Fruit fly (Drosophila melanogaster) whole organism, embryonic: Measurements from ENCODE around the gene dlg1.

Experiments
- CG1024 ChIP-seq: fragments of 200-800 bp; sonication (Bioruptor generic); IDR thresholded peaks from 2 replicates; pipeline ENCODE4 v1.3.6; 2022; ENCODE audit warnings: missing biosample characterization, missing genetic modification characterization
- CG10274 ChIP-seq: fragments of 200-800 bp; sonication (Bioruptor generic); optimal IDR thresholded peaks from 3 replicates; lab custom pipeline; 2017; ENCODE audit warnings: missing biosample characterization, mild to moderate bottlenecking, missing genetic modification characterization
- CG10366 ChIP-seq: fragments of 200-800 bp; sonication (Bioruptor generic); IDR thresholded peaks from 2 replicates; pipeline ENCODE4 v1.3.6; 2022; ENCODE audit warnings: missing biosample characterization, missing genetic modification characterization
- CG12299 ChIP-seq: fragments of 200-800 bp; sonication (Bioruptor generic); optimal IDR thresholded peaks from 2 replicates; lab custom pipeline; 2018; ENCODE audit warnings: missing biosample characterization, mild to moderate bottlenecking, missing genetic modification characterization
- CG13123 ChIP-seq: fragments of 200-800 bp; sonication (Bioruptor generic); optimal IDR thresholded peaks from 2 replicates; lab custom pipeline; 2016; ENCODE audit warnings: missing biosample characterization, missing genetic modification characterization
- CG13624 ChIP-seq: fragments of 200-800 bp; sonication (Bioruptor generic); optimal IDR thresholded peaks from 2 replicates; lab custom pipeline; 2016; ENCODE audit warnings: missing biosample characterization, missing genetic modification characterization
- CG14441 ChIP-seq: fragments of 200-800 bp; sonication (Bioruptor generic); IDR thresholded peaks from 2 replicates; pipeline ENCODE4 v1.3.6; 2022; ENCODE audit warnings: missing biosample characterization, missing genetic modification characterization
- CG1602 ChIP-seq: fragments of 200-800 bp; sonication (Bioruptor generic); optimal IDR thresholded peaks from 3 replicates; lab custom pipeline; 2016; ENCODE audit warnings: missing biosample characterization, missing genetic modification characterization
- CG1647 ChIP-seq: fragments of 200-800 bp; sonication (Bioruptor generic); optimal IDR thresholded peaks from 3 replicates; lab custom pipeline; 2016; ENCODE audit warnings: missing biosample characterization, missing genetic modification characterization
- CG18599 ChIP-seq: fragments of 200-800 bp; sonication (Bioruptor generic); optimal IDR thresholded peaks from 3 replicates; lab custom pipeline; 2017; ENCODE audit warnings: missing biosample characterization, missing genetic modification characterization, mild to moderate bottlenecking, moderate library complexity, missing genetic modification reagents
- CG3995 ChIP-seq: fragments of 200-800 bp; sonication (Bioruptor generic); optimal IDR thresholded peaks from 3 replicates; lab custom pipeline; 2016; ENCODE audit warnings: missing biosample characterization, missing genetic modification characterization
- CG4282 ChIP-seq: fragments of 200-800 bp; sonication (Bioruptor generic); optimal IDR thresholded peaks from 2 replicates; lab custom pipeline; 2016; ENCODE audit warnings: missing biosample characterization, missing genetic modification characterization
- CG6683 ChIP-seq: fragments of 200-800 bp; sonication (Bioruptor generic); optimal IDR thresholded peaks from 2 replicates; lab custom pipeline; 2017; ENCODE audit warnings: missing biosample characterization, mild to moderate bottlenecking, missing genetic modification characterization, missing genetic modification reagents
- CG7745 ChIP-seq: fragments of 200-800 bp; sonication (Bioruptor generic); optimal IDR thresholded peaks from 2 replicates; lab custom pipeline; 2018; ENCODE audit warnings: missing biosample characterization, mild to moderate bottlenecking, missing genetic modification characterization, moderate library complexity
- CG9215 ChIP-seq: fragments of 200-800 bp; sonication (Bioruptor generic); IDR thresholded peaks from 2 replicates; pipeline ENCODE4 v1.3.6; 2022; ENCODE audit warnings: missing biosample characterization, missing genetic modification characterization
- Dad ChIP-seq: fragments of 200-800 bp; sonication (Bioruptor generic); optimal IDR thresholded peaks from 3 replicates; lab custom pipeline; 2016; ENCODE audit warnings: missing biosample characterization, missing genetic modification characterization
- Dip2 ChIP-seq: fragments of 200-800 bp; sonication (Bioruptor generic); IDR thresholded peaks from 2 replicates; pipeline ENCODE4 v1.3.6; 2022; ENCODE audit warnings: missing biosample characterization, missing genetic modification characterization
- Elba2 ChIP-seq: fragments of 200-800 bp; sonication (Bioruptor generic); optimal IDR thresholded peaks from 3 replicates; lab custom pipeline; 2016; ENCODE audit warnings: missing biosample characterization, missing genetic modification characterization
- Fer1 ChIP-seq: fragments of 200-800 bp; sonication (Bioruptor generic); optimal IDR thresholded peaks from 2 replicates; lab custom pipeline; 2017; ENCODE audit warnings: missing biosample characterization, mild to moderate bottlenecking, missing genetic modification characterization
- Fer3 ChIP-seq: fragments of 200-800 bp; sonication (Bioruptor generic); optimal IDR thresholded peaks from 2 replicates; lab custom pipeline; 2018; ENCODE audit warnings: missing biosample characterization, mild to moderate bottlenecking, missing genetic modification characterization, moderate library complexity
- HLH4C ChIP-seq: fragments of 200-800 bp; sonication (Bioruptor generic); IDR thresholded peaks from 3 replicates; pipeline ENCODE4 v1.3.6; 2022; ENCODE audit warnings: missing biosample characterization, missing genetic modification characterization; ENCODE audit not compliant: partially characterized antibody
- HLH54F ChIP-seq: fragments of 200-800 bp; sonication (Bioruptor generic); optimal IDR thresholded peaks from 3 replicates; lab custom pipeline; 2016; ENCODE audit warnings: missing biosample characterization, missing genetic modification characterization
- HLHmδ ChIP-seq: fragments of 200-800 bp; sonication (Bioruptor generic); optimal IDR thresholded peaks from 2 replicates; lab custom pipeline; 2018; ENCODE audit warnings: missing biosample characterization, mild to moderate bottlenecking, missing genetic modification characterization, moderate library complexity
- Hand ChIP-seq: fragments of 200-800 bp; sonication (Bioruptor generic); optimal IDR thresholded peaks from 2 replicates; lab custom pipeline; 2017; ENCODE audit warnings: mild to moderate bottlenecking, missing biosample characterization, missing genetic modification reagents, missing genetic modification characterization
- Hsf ChIP-seq: fragments of 200-800 bp; sonication (Bioruptor generic); optimal IDR thresholded peaks from 3 replicates; lab custom pipeline; 2016; ENCODE audit warnings: missing biosample characterization, missing genetic modification characterization
- Lhr ChIP-seq: fragments of 200-800 bp; sonication (Bioruptor generic); optimal IDR thresholded peaks from 3 replicates; lab custom pipeline; 2017; ENCODE audit warnings: mild to moderate bottlenecking, missing biosample characterization, missing genetic modification reagents, missing genetic modification characterization
- Lpt ChIP-seq: fragments of >200 bp; optimal IDR thresholded peaks from 2 replicates; lab custom pipeline; 2018; ENCODE audit warnings: missing biosample characterization, missing genetic modification characterization
- MBD-R2 ChIP-seq: fragments of 200-800 bp; sonication (Bioruptor generic); IDR thresholded peaks from 2 replicates; pipeline ENCODE4 v1.3.6; 2022; ENCODE audit warnings: missing biosample characterization, missing genetic modification characterization
- Myb ChIP-seq: fragments of 200-800 bp; sonication (Bioruptor generic); optimal IDR thresholded peaks from 2 replicates; lab custom pipeline; 2016; ENCODE audit warnings: missing biosample characterization, missing genetic modification characterization
- NK7.1 ChIP-seq: fragments of 200-800 bp; sonication (Bioruptor generic); optimal IDR thresholded peaks from 3 replicates; lab custom pipeline; 2016; ENCODE audit warnings: missing biosample characterization, missing genetic modification characterization
- Oli ChIP-seq: fragments of 200-800 bp; sonication (Bioruptor generic); optimal IDR thresholded peaks from 2 replicates; lab custom pipeline; 2018; ENCODE audit warnings: missing biosample characterization, mild to moderate bottlenecking, missing genetic modification characterization, moderate library complexity
- Taf1 ChIP-seq: fragments of 200-800 bp; sonication (Bioruptor generic); IDR thresholded peaks from 2 replicates; pipeline ENCODE4 v1.3.6; 2022; ENCODE audit warnings: missing biosample characterization, missing genetic modification characterization
- al ChIP-seq: fragments of 200-800 bp; sonication (Bioruptor generic); IDR thresholded peaks from 2 replicates; pipeline ENCODE4 v1.3.6; 2022; ENCODE audit warnings: missing biosample characterization, missing genetic modification characterization
- amos ChIP-seq: fragments of 200-800 bp; sonication (Bioruptor generic); IDR thresholded peaks from 2 replicates; pipeline ENCODE4 v1.3.6; 2022; ENCODE audit warnings: missing biosample characterization, missing genetic modification characterization; ENCODE audit not compliant: partially characterized antibody
- dati ChIP-seq: fragments of 200-800 bp; sonication (Bioruptor generic); IDR thresholded peaks from 2 replicates; pipeline ENCODE4 v1.3.6; 2022; ENCODE audit warnings: missing biosample characterization, missing genetic modification characterization
- fru ChIP-seq: fragments of >200 bp; optimal IDR thresholded peaks from 2 replicates; lab custom pipeline; 2017
- fu2 ChIP-seq: fragments of 200-800 bp; sonication (Bioruptor generic); optimal IDR thresholded peaks from 2 replicates; lab custom pipeline; 2016; ENCODE audit warnings: missing biosample characterization, missing genetic modification characterization
- gsb-n ChIP-seq: fragments of 200-800 bp; sonication (Bioruptor generic); optimal IDR thresholded peaks from 3 replicates; lab custom pipeline; 2018; ENCODE audit warnings: missing biosample characterization, mild to moderate bottlenecking, missing genetic modification characterization
- ham ChIP-seq: fragments of 200-800 bp; sonication (Bioruptor generic); IDR thresholded peaks from 2 replicates; pipeline ENCODE4 v1.3.6; 2022; ENCODE audit warnings: missing biosample characterization, missing genetic modification characterization
- hth ChIP-seq: fragments of >200 bp; optimal IDR thresholded peaks from 2 replicates; lab custom pipeline; 2017; ENCODE audit warnings: inconsistent platforms
- knrl ChIP-seq: fragments of 200-800 bp; sonication (Bioruptor generic); IDR thresholded peaks from 3 replicates; pipeline ENCODE4 v1.3.6; 2022; ENCODE audit warnings: missing biosample characterization, missing genetic modification characterization; ENCODE audit not compliant: partially characterized antibody
- lab ChIP-seq: fragments of 200-800 bp; sonication (Bioruptor generic); optimal IDR thresholded peaks from 3 replicates; lab custom pipeline; 2017; ENCODE audit warnings: missing biosample characterization, missing genetic modification characterization, mild to moderate bottlenecking, moderate library complexity, missing genetic modification reagents
- onecut ChIP-seq: fragments of 200-800 bp; sonication (Bioruptor generic); IDR thresholded peaks from 2 replicates; pipeline ENCODE4 v1.3.6; 2022; ENCODE audit warnings: missing biosample characterization, missing genetic modification characterization
- pan ChIP-seq, 4 experiments: fragments of >200 bp in 3 of 4; fragments of 200-800 bp in 1 of 4; sonication (Bioruptor generic) in 1 of 4; optimal IDR thresholded peaks in 3 of 4; IDR thresholded peaks in 1 of 4; 2 replicates each; pipeline versions ENCODE4 v1.3.6 to Lab custom; 2017 to 2022; ENCODE audit warnings: missing biosample characterization in 2 of 4, missing genetic modification characterization in 2 of 4, mixed read lengths in 1 of 4
- phol ChIP-seq: fragments of 200-800 bp; sonication (Bioruptor generic); optimal IDR thresholded peaks from 3 replicates; lab custom pipeline; 2018; ENCODE audit warnings: missing biosample characterization, mild to moderate bottlenecking, missing genetic modification characterization, moderate library complexity
- pzg ChIP-seq: fragments of 200-800 bp; sonication (Bioruptor generic); optimal IDR thresholded peaks from 3 replicates; lab custom pipeline; 2018; ENCODE audit warnings: missing biosample characterization, mild to moderate bottlenecking, missing genetic modification characterization, moderate library complexity
- row ChIP-seq: fragments of 200-800 bp; sonication (Bioruptor generic); IDR thresholded peaks from 3 replicates; pipeline ENCODE4 v1.3.6; 2022; ENCODE audit warnings: missing biosample characterization, missing genetic modification characterization
- sisA ChIP-seq: fragments of 200-800 bp; sonication (Bioruptor generic); IDR thresholded peaks from 2 replicates; pipeline ENCODE4 v1.3.6; 2022; ENCODE audit warnings: missing biosample characterization, missing genetic modification characterization
- sob ChIP-seq: fragments of 200-800 bp; sonication (Bioruptor generic); IDR thresholded peaks from 2 replicates; pipeline ENCODE4 v1.3.6; 2022; ENCODE audit warnings: missing biosample characterization, missing genetic modification characterization
- unpg ChIP-seq: fragments of 200-800 bp; sonication (Bioruptor generic); optimal IDR thresholded peaks from 3 replicates; lab custom pipeline; 2018; ENCODE audit warnings: missing biosample characterization, mild to moderate bottlenecking, missing genetic modification characterization, moderate library complexity
- zen ChIP-seq: fragments of 200-800 bp; sonication (Bioruptor generic); optimal IDR thresholded peaks from 3 replicates; lab custom pipeline; 2018; ENCODE audit warnings: missing biosample characterization, mild to moderate bottlenecking, missing genetic modification characterization, moderate library complexity

dlg1 gene

DNA sequence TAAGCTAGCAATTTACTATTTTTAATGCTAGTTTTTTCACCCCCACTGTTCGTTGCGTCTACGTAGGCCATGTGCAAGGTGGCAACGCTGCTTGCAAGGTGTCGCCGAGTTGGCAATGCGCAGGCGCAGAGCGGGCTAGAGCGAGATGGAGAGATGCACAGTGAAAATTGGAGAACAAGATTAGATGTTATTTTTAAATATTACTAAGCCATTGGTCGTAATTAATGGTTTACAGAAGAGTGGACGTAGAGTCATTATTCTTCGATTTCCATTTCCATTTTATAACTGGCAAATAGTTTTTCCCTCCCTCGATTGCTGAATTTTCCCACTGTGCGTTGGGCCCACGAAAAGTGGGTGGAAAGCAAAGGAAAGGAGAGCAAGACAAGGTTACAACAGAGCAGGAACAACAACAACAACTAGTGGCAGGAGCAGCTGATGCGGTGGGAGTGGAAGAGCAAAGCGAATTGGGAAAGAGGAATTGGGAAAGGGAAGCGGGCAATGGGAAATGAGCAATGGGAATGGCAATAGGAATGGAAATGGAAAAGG, 83.5 kb downstream of the dlg1 start (continued):
- TF ChIP-seq pzg (GFP tag; lab: Kevin White, UChicago) (peak; percentile 14), Dad (GFP tag; lab: Kevin White, UChicago) (peak; percentile 86), CG10366 (GFP tag; lab: Robert Waterston, UW) (peak; percentile 86), Myb (GFP tag; lab: Kevin White, UChicago) (peak; percentile 32), CG4282 (GFP tag; lab: Kevin White, UChicago) (no peak), knrl (peak; percentile 31; the same call in 1 of the 3 replicates), unpg (GFP tag; lab: Kevin White, UChicago) (peak; percentile 71), CG6683 (GFP tag; lab: Kevin White, UChicago) (peak; percentile 41), fru (no peak), Elba2 (peak; percentile 100), CG13624 (peak; percentile 72), Lhr (GFP tag; lab: Kevin White, UChicago) (peak; percentile 22), Oli (tag; lab: Kevin White, UChicago) (peak; percentile 60), Fer1 (GFP tag; lab: Kevin White, UChicago) (peak; percentile 84), sisA (GFP tag; lab: Robert Waterston, UW) (peak; percentile 75), HLH4C (GFP tag; lab: Robert Waterston, UW) (no peak), Hand (GFP tag; lab: Kevin White, UChicago) (peak; percentile 56), pan (optimal IDR thresholded peaks at IDR 0.05; lab: Kevin White, UChicago) (no peak), pan (GFP tag; optimal IDR thresholded peaks at IDR 0.05 in 1 of 2, IDR thresholded peaks at IDR 0.05 in 1 of 2) (peak in 1 of 2 experiments; percentile 87), CG12299 (tag; lab: Kevin White, UChicago) (peak; percentile 36), Hsf (GFP tag; lab: Kevin White, UChicago) (peak; percentile 77), fu2 (GFP tag; lab: Kevin White, UChicago) (peak; percentile 36), phol (peak; percentile 59), NK7.1 (peak; percentile 68), al (GFP tag; lab: Robert Waterston, UW) (peak; percentile 66), amos (no peak), Dip2 (GFP tag; lab: Robert Waterston, UW) (no peak), HLHmδ (GFP tag; lab: Kevin White, UChicago) (no peak), sob (GFP tag; lab: Robert Waterston, UW) (peak; percentile 78), CG13123 (GFP tag; lab: Kevin White, UChicago) (peak; percentile 7), CG1024 (GFP tag; lab: Robert Waterston, UW) (peak; percentile 76), CG9215 (GFP tag; lab: Robert Waterston, UW) (peak; percentile 65), CG3995 (no peak), Taf1 (peak; percentile 75), CG18599 (GFP tag; lab: Kevin White, UChicago) (peak; percentile 93), CG10274 (GFP tag; lab: Kevin White, UChicago) (no peak), CG14441 (peak; percentile 85), CG1647 (GFP tag; lab: Kevin White, UChicago) (no peak), ham (GFP tag; lab: Robert Waterston, UW) (no peak), dati (GFP tag; lab: Robert Waterston, UW) (peak; percentile 64; the same call in 1 of the 2 replicates), CG7745 (no peak), HLH54F (peak; percentile 59), lab (GFP tag; lab: Kevin White, UChicago) (peak; percentile 88), gsb-n (tag; lab: Kevin White, UChicago) (peak; percentile 66), zen (tag; lab: Kevin White, UChicago) (peak; percentile 63), CG1602 (GFP tag; lab: Kevin White, UChicago) (peak; percentile 46), hth (no peak), MBD-R2 (GFP tag; lab: Robert Waterston, UW) (peak; percentile 63), onecut (GFP tag; lab: Robert Waterston, UW) (peak; percentile 71), Lpt (GFP tag; lab: Kevin White, UChicago) (no peak), row (GFP tag; lab: Robert Waterston, UW) (peak; percentile 87), Fer3 (tag; lab: Kevin White, UChicago) (peak; percentile 63)
